Fruit fly (Drosophila melanogaster) whole organism, embryonic: Measurements from ENCODE around the gene wrd.
A peak's percentile ranks its signal among the peaks of the same experiment; 100 is the strongest.

Experiments
- Abd-B ChIP-seq: fragments of 200-800 bp; sonication (Bioruptor generic); optimal IDR thresholded peaks from 2 replicates; lab custom pipeline; 2018; ENCODE audit warnings: missing biosample characterization, mild to moderate bottlenecking, missing genetic modification characterization, moderate library complexity
- Ada2b ChIP-seq: fragments of 200-800 bp; sonication (Bioruptor generic); IDR thresholded peaks from 2 replicates; pipeline ENCODE4 v1.3.6; 2022; ENCODE audit warnings: missing biosample characterization, missing genetic modification characterization
- Atf3 ChIP-seq: fragments of 200-800 bp; sonication (Bioruptor generic); optimal IDR thresholded peaks from 3 replicates; lab custom pipeline; 2016; ENCODE audit warnings: missing biosample characterization, missing genetic modification characterization
- BEAF-32 ChIP-seq: fragments of 200-800 bp; sonication (Bioruptor generic); optimal IDR thresholded peaks from 3 replicates; lab custom pipeline; 2017; ENCODE audit warnings: missing biosample characterization, missing genetic modification characterization, mild to moderate bottlenecking, moderate library complexity, missing genetic modification reagents
- Bgb ChIP-seq: fragments of 200-800 bp; sonication (Bioruptor generic); IDR thresholded peaks from 2 replicates; pipeline ENCODE4 v1.3.6; 2022; ENCODE audit warnings: missing biosample characterization, missing genetic modification characterization; ENCODE audit not compliant: partially characterized antibody
- Bteb2 ChIP-seq: fragments of 200-800 bp; sonication (Bioruptor generic); optimal IDR thresholded peaks from 2 replicates; lab custom pipeline; 2016; ENCODE audit warnings: missing biosample characterization, missing genetic modification characterization
- CG10654 ChIP-seq: fragments of 200-800 bp; sonication (Bioruptor generic); optimal IDR thresholded peaks from 2 replicates; lab custom pipeline; 2016; ENCODE audit warnings: missing biosample characterization, missing genetic modification characterization
- CG11085 ChIP-seq: fragments of 200-800 bp; sonication (Bioruptor generic); IDR thresholded peaks from 2 replicates; pipeline ENCODE4 v1.3.6; 2022; ENCODE audit warnings: missing biosample characterization, missing genetic modification characterization
- CG1233 ChIP-seq: fragments of 200-800 bp; sonication (Bioruptor generic); optimal IDR thresholded peaks from 4 replicates; lab custom pipeline; 2018; ENCODE audit warnings: missing biosample characterization, mild to moderate bottlenecking, missing genetic modification characterization
- CG13296 ChIP-seq: fragments of 200-800 bp; sonication (Bioruptor generic); optimal IDR thresholded peaks from 3 replicates; lab custom pipeline; 2018; ENCODE audit warnings: missing biosample characterization, mild to moderate bottlenecking, missing genetic modification characterization
- CG15269 ChIP-seq: fragments of 200-800 bp; sonication (Bioruptor generic); optimal IDR thresholded peaks from 2 replicates; lab custom pipeline; 2018; ENCODE audit warnings: missing biosample characterization, mild to moderate bottlenecking, missing genetic modification characterization, moderate library complexity
- CG1603 ChIP-seq: fragments of 200-800 bp; sonication (Bioruptor generic); optimal IDR thresholded peaks from 2 replicates; lab custom pipeline; 2019; ENCODE audit warnings: missing biosample characterization, mild to moderate bottlenecking, missing genetic modification characterization, moderate library complexity
- CG17359 ChIP-seq: fragments of 200-800 bp; sonication (Bioruptor generic); optimal IDR thresholded peaks from 3 replicates; lab custom pipeline; 2018; ENCODE audit warnings: missing biosample characterization, mild to moderate bottlenecking, missing genetic modification characterization, moderate library complexity
- CG33557 ChIP-seq: fragments of 200-800 bp; sonication (Bioruptor generic); optimal IDR thresholded peaks from 2 replicates; lab custom pipeline; 2019; ENCODE audit warnings: missing biosample characterization, mild to moderate bottlenecking, missing genetic modification characterization, moderate library complexity
- CG3407 ChIP-seq: fragments of 200-800 bp; sonication (Bioruptor generic); optimal IDR thresholded peaks from 2 replicates; lab custom pipeline; 2018; ENCODE audit warnings: missing biosample characterization, mild to moderate bottlenecking, missing genetic modification characterization
- CG4404 ChIP-seq: fragments of 200-800 bp; sonication (Bioruptor generic); IDR thresholded peaks from 2 replicates; pipeline ENCODE4 v1.3.6; 2022; ENCODE audit warnings: missing biosample characterization, missing genetic modification characterization
- CG6175 ChIP-seq: fragments of 200-800 bp; sonication (Bioruptor generic); IDR thresholded peaks from 3 replicates; pipeline ENCODE4 v1.3.6; 2022; ENCODE audit warnings: missing biosample characterization, missing genetic modification characterization
- CG6689 ChIP-seq: fragments of 200-800 bp; sonication (Bioruptor generic); IDR thresholded peaks from 2 replicates; pipeline ENCODE4 v1.3.6; 2022; ENCODE audit warnings: missing biosample characterization, missing genetic modification characterization
- CG6765 ChIP-seq: fragments of 200-800 bp; sonication (Bioruptor generic); optimal IDR thresholded peaks from 3 replicates; lab custom pipeline; 2017; ENCODE audit warnings: missing biosample characterization, mild to moderate bottlenecking, missing genetic modification characterization
- CG6791 ChIP-seq: fragments of 200-800 bp; sonication (Bioruptor generic); IDR thresholded peaks from 3 replicates; pipeline ENCODE4 v1.3.6; 2022; ENCODE audit warnings: missing biosample characterization, missing genetic modification characterization; ENCODE audit not compliant: partially characterized antibody
- CG7786 ChIP-seq: fragments of 200-800 bp; sonication (Bioruptor generic); optimal IDR thresholded peaks from 2 replicates; lab custom pipeline; 2016; ENCODE audit warnings: missing biosample characterization, missing genetic modification characterization
- CG7928 ChIP-seq: fragments of 200-800 bp; sonication (Bioruptor generic); optimal IDR thresholded peaks from 2 replicates; lab custom pipeline; 2017; ENCODE audit warnings: missing biosample characterization, mild to moderate bottlenecking, missing genetic modification characterization
- CG7963 ChIP-seq: fragments of 200-800 bp; sonication (Bioruptor generic); IDR thresholded peaks from 3 replicates; pipeline ENCODE4 v1.3.6; 2022; ENCODE audit warnings: missing biosample characterization, missing genetic modification characterization; ENCODE audit not compliant: partially characterized antibody
- CG9932 ChIP-seq: fragments of 200-800 bp; sonication (Bioruptor generic); IDR thresholded peaks from 2 replicates; pipeline ENCODE4 v1.3.6; 2022; ENCODE audit warnings: missing biosample characterization, missing genetic modification characterization
- Camta ChIP-seq: fragments of 200-800 bp; sonication (Bioruptor generic); optimal IDR thresholded peaks from 2 replicates; lab custom pipeline; 2016; ENCODE audit warnings: missing biosample characterization, missing genetic modification characterization
- Dp ChIP-seq: fragments of 200-800 bp; sonication (Bioruptor generic); optimal IDR thresholded peaks from 2 replicates; lab custom pipeline; 2018; ENCODE audit warnings: missing biosample characterization, mild to moderate bottlenecking, missing genetic modification characterization, moderate library complexity
- E2f2 ChIP-seq: fragments of 200-800 bp; sonication (Bioruptor generic); IDR thresholded peaks from 2 replicates; pipeline ENCODE4 v1.3.6; 2022; ENCODE audit warnings: missing biosample characterization, missing genetic modification characterization
- Ets65A ChIP-seq: fragments of 200-800 bp; sonication (Bioruptor generic); peaks from one replicate; lab custom pipeline; 2016; ENCODE audit warnings: missing biosample characterization, missing genetic modification characterization
- Ets97D ChIP-seq: fragments of 200-800 bp; sonication (Bioruptor generic); optimal IDR thresholded peaks from 3 replicates; lab custom pipeline; 2016; ENCODE audit warnings: missing biosample characterization, missing genetic modification characterization
- H15 ChIP-seq: fragments of 200-800 bp; sonication (Bioruptor generic); IDR thresholded peaks from 3 replicates; pipeline ENCODE4 v1.3.6; 2022; ENCODE audit warnings: missing biosample characterization, missing genetic modification characterization
- HLH4C ChIP-seq: fragments of 200-800 bp; sonication (Bioruptor generic); IDR thresholded peaks from 3 replicates; pipeline ENCODE4 v1.3.6; 2022; ENCODE audit warnings: missing biosample characterization, missing genetic modification characterization; ENCODE audit not compliant: partially characterized antibody
- Med ChIP-seq: fragments of 200-800 bp; sonication (Bioruptor generic); peaks from one replicate; lab custom pipeline; 2016; ENCODE audit warnings: missing biosample characterization, missing genetic modification characterization, mild to moderate bottlenecking, inconsistent platforms, moderate library complexity
- Meics ChIP-seq: fragments of 200-800 bp; sonication (Bioruptor generic); optimal IDR thresholded peaks from 2 replicates; lab custom pipeline; 2017; ENCODE audit warnings: missing biosample characterization, mild to moderate bottlenecking, missing genetic modification characterization
- NC2β ChIP-seq: fragments of 200-800 bp; sonication (Bioruptor generic); optimal IDR thresholded peaks from 2 replicates; lab custom pipeline; 2016; ENCODE audit warnings: missing biosample characterization, missing genetic modification characterization
- Nf-YA ChIP-seq: fragments of 200-800 bp; sonication (Bioruptor generic); IDR thresholded peaks from 2 replicates; pipeline ENCODE4 v1.3.6; 2022; ENCODE audit warnings: missing biosample characterization, missing genetic modification characterization
- Opbp ChIP-seq: fragments of 200-800 bp; sonication (Bioruptor generic); IDR thresholded peaks from 3 replicates; pipeline ENCODE4 v1.3.6; 2022; ENCODE audit warnings: missing biosample characterization, missing genetic modification characterization; ENCODE audit not compliant: partially characterized antibody
- TFAM ChIP-seq: fragments of 200-800 bp; sonication (Bioruptor generic); optimal IDR thresholded peaks from 2 replicates; lab custom pipeline; 2017; ENCODE audit warnings: missing biosample characterization, missing genetic modification characterization, inconsistent platforms
- Vsx1 ChIP-seq: fragments of 200-800 bp; sonication (Bioruptor generic); optimal IDR thresholded peaks from 2 replicates; lab custom pipeline; 2017; ENCODE audit warnings: missing biosample characterization, mild to moderate bottlenecking, missing genetic modification characterization, missing genetic modification reagents
- Xbp1 ChIP-seq: fragments of 200-800 bp; sonication (Bioruptor generic); optimal IDR thresholded peaks from 3 replicates; lab custom pipeline; 2016; ENCODE audit warnings: missing biosample characterization, mild to moderate bottlenecking, missing genetic modification characterization
- btn ChIP-seq: fragments of 200-800 bp; sonication (Bioruptor generic); optimal IDR thresholded peaks from 2 replicates; lab custom pipeline; 2016; ENCODE audit warnings: missing biosample characterization, missing genetic modification characterization
- chinmo ChIP-seq: fragments of 200-800 bp; sonication (Bioruptor generic); IDR thresholded peaks from 4 replicates; pipeline ENCODE4 v1.3.6; 2022; ENCODE audit warnings: missing biosample characterization, missing genetic modification characterization; ENCODE audit not compliant: partially characterized antibody
- chm ChIP-seq: fragments of 200-800 bp; sonication (Bioruptor generic); IDR thresholded peaks from 2 replicates; pipeline ENCODE4 v1.3.6; 2022; ENCODE audit warnings: missing biosample characterization, missing genetic modification characterization
- eyg ChIP-seq: fragments of 200-800 bp; sonication (Bioruptor generic); optimal IDR thresholded peaks from 3 replicates; lab custom pipeline; 2016; ENCODE audit warnings: missing biosample characterization, missing genetic modification characterization
- fu2 ChIP-seq: fragments of 200-800 bp; sonication (Bioruptor generic); optimal IDR thresholded peaks from 2 replicates; lab custom pipeline; 2016; ENCODE audit warnings: missing biosample characterization, missing genetic modification characterization
- hb ChIP-seq: fragments of 200-800 bp; sonication (Bioruptor generic); IDR thresholded peaks from 3 replicates; pipeline ENCODE4 v1.3.6; 2022; ENCODE audit warnings: missing biosample characterization, missing genetic modification characterization; ENCODE audit not compliant: partially characterized antibody
- hbn ChIP-seq: fragments of 200-800 bp; sonication (Bioruptor generic); IDR thresholded peaks from 2 replicates; pipeline ENCODE4 v1.3.6; 2022; ENCODE audit warnings: missing biosample characterization, missing genetic modification characterization; ENCODE audit not compliant: partially characterized antibody
- odd ChIP-seq: fragments of 200-800 bp; sonication (Bioruptor generic); optimal IDR thresholded peaks from 2 replicates; lab custom pipeline; 2017; ENCODE audit warnings: missing biosample characterization, mild to moderate bottlenecking, missing genetic modification characterization
- pzg ChIP-seq: fragments of 200-800 bp; sonication (Bioruptor generic); optimal IDR thresholded peaks from 3 replicates; lab custom pipeline; 2018; ENCODE audit warnings: missing biosample characterization, mild to moderate bottlenecking, missing genetic modification characterization, moderate library complexity
- ranshi ChIP-seq: fragments of 200-800 bp; sonication (Bioruptor generic); IDR thresholded peaks from 2 replicates; pipeline ENCODE4 v1.3.6; 2022; ENCODE audit warnings: missing biosample characterization, missing genetic modification characterization
- ttk ChIP-seq: fragments of 200-800 bp; sonication (Bioruptor generic); IDR thresholded peaks from 2 replicates; pipeline ENCODE4 v2.1.2; 2022; ENCODE audit warnings: missing biosample characterization, missing genetic modification characterization
- unc-4 ChIP-seq: fragments of 200-800 bp; sonication (Bioruptor generic); IDR thresholded peaks from 2 replicates; pipeline ENCODE4 v1.3.6; 2022; ENCODE audit warnings: missing biosample characterization, missing genetic modification characterization; ENCODE audit not compliant: partially characterized antibody
- vnd ChIP-seq: fragments of 200-800 bp; sonication (Bioruptor generic); IDR thresholded peaks from 3 replicates; pipeline ENCODE4 v1.3.6; 2022; ENCODE audit warnings: missing biosample characterization, missing genetic modification characterization; ENCODE audit not compliant: partially characterized antibody

Gene wrd

DNA sequence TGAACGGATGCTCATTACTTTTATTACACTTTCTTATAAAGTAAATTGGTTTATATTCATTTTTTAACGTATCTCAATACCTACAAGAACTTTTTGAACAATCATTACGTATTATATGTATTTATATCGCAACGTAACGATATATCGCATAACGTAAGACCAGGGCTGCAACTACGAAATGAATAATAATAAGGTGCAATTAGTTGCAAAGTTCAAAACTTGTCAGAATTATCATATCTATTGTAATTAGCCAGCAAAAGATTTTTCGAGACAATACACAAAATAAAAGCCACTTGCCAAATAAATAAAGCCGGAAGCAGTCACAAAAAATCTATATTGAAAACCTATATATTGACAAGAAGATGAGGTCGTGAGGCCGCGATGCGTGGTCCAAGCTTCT lies 47.7 kb downstream of the wrd start (continued):
- TF ChIP-seq hbn (GFP tag; lab: Robert Waterston, UW) (peak; percentile 79), Xbp1 (GFP tag; lab: Kevin White, UChicago) (peak; percentile 57), CG6765 (GFP tag; lab: Kevin White, UChicago) (no peak), CG7786 (peak; percentile 42), CG11085 (no peak), chm (no peak), CG4404 (GFP tag; lab: Robert Waterston, UW) (no peak), Ada2b (GFP tag; lab: Robert Waterston, UW) (peak; percentile 47; the same call in 1 of the 2 replicates), unc-4 (GFP tag; lab: Robert Waterston, UW) (peak; percentile 87), hb (no peak; the same call in 1 of the 3 replicates), Ets97D (GFP tag; lab: Kevin White, UChicago) (peak; percentile 50), CG9932 (GFP tag; lab: Robert Waterston, UW) (peak; percentile 65), odd (GFP tag; lab: Kevin White, UChicago) (no peak), CG17359 (tag; lab: Kevin White, UChicago) (peak; percentile 19), TFAM (no peak), CG10654 (GFP tag; lab: Kevin White, UChicago) (peak; percentile 9), CG6791 (peak; percentile 67), HLH4C (peak; percentile 51; the same call in 2 of the 3 replicates), Abd-B (GFP tag; lab: Kevin White, UChicago) (peak; percentile 17), Bteb2 (GFP tag; lab: Kevin White, UChicago) (peak; percentile 23), Atf3 (GFP tag; lab: Kevin White, UChicago) (no peak), CG6689 (GFP tag; lab: Robert Waterston, UW) (peak; percentile 87), NC2β (GFP tag; lab: Kevin White, UChicago) (peak; percentile 19), Opbp (GFP tag; lab: Robert Waterston, UW) (peak; percentile 52; the same call in 2 of the 3 replicates), fu2 (GFP tag; lab: Kevin White, UChicago) (peak; percentile 33), chinmo (GFP tag; lab: Robert Waterston, UW) (peak; percentile 58; the same call in 1 of the 4 replicates), CG3407 (GFP tag; lab: Kevin White, UChicago) (no peak), CG13296 (GFP tag; lab: Kevin White, UChicago) (no peak), Med (GFP tag; lab: Kevin White, UChicago) (peak; percentile 93), CG1603 (tag; lab: Kevin White, UChicago) (peak; percentile 31), eyg (GFP tag; lab: Kevin White, UChicago) (peak; percentile 15), Meics (GFP tag; lab: Kevin White, UChicago) (peak; percentile 24), vnd (GFP tag; lab: Robert Waterston, UW) (peak; percentile 53; the same call in 2 of the 3 replicates), Nf-YA (no peak), ranshi (GFP tag; lab: Robert Waterston, UW) (no peak), Camta (GFP tag; lab: Kevin White, UChicago) (peak; percentile 28), E2f2 (peak; percentile 66), H15 (GFP tag; lab: Robert Waterston, UW) (peak; percentile 25; the same call in 1 of the 3 replicates), CG1233 (GFP tag; lab: Kevin White, UChicago) (no peak), pzg (GFP tag; lab: Kevin White, UChicago) (peak; percentile 55)

dm6 chr3R:18215900-18216299 lies 48.3 kb downstream of the wrd start, which contains the start of gene CG14314:
CG14314 (plus strand) TSS chr3R:18216142.
- TF ChIP-seq BEAF-32 (GFP tag; lab: Kevin White, UChicago) (peak; percentile 30), ttk (GFP tag; lab: Robert Waterston, UW) (no peak), Ets65A (GFP tag; lab: Kevin White, UChicago) (peak; percentile 95), Vsx1 (GFP tag; lab: Kevin White, UChicago) (no peak), Bgb (GFP tag; lab: Robert Waterston, UW) (peak; percentile 56; the same call in 1 of the 2 replicates), CG7963 (no peak), btn (GFP tag; lab: Kevin White, UChicago) (no peak), CG15269 (tag; lab: Kevin White, UChicago) (no peak), CG6175 (GFP tag; lab: Robert Waterston, UW) (no peak), CG7928 (GFP tag; lab: Kevin White, UChicago) (no peak), Dp (GFP tag; lab: Kevin White, UChicago) (peak; percentile 36), CG33557 (no peak)
